Fruit fly (Drosophila melanogaster) whole organism, embryonic: ENCODE results near the gene CG3337.

Experiments
- ATbp ChIP-seq: fragments of 200-800 bp; sonication (Bioruptor generic); optimal IDR thresholded peaks from 2 replicates; lab custom pipeline; 2017; ENCODE audit warnings: missing biosample characterization, mild to moderate bottlenecking, missing genetic modification characterization, missing genetic modification reagents
- B-H2 ChIP-seq: fragments of 200-800 bp; sonication (Bioruptor generic); optimal IDR thresholded peaks from 2 replicates; lab custom pipeline; 2018; ENCODE audit warnings: missing biosample characterization, mild to moderate bottlenecking, missing genetic modification characterization
- BtbVII ChIP-seq: fragments of 200-800 bp; sonication (Bioruptor generic); optimal IDR thresholded peaks from 3 replicates; lab custom pipeline; 2017; ENCODE audit warnings: missing biosample characterization, mild to moderate bottlenecking, missing genetic modification characterization
- CG1024 ChIP-seq: fragments of 200-800 bp; sonication (Bioruptor generic); IDR thresholded peaks from 2 replicates; pipeline ENCODE4 v1.3.6; 2022; ENCODE audit warnings: missing biosample characterization, missing genetic modification characterization
- CG10462 ChIP-seq: fragments of 200-800 bp; sonication (Bioruptor generic); optimal IDR thresholded peaks from 2 replicates; lab custom pipeline; 2016; ENCODE audit warnings: missing biosample characterization, missing genetic modification characterization
- CG1603 ChIP-seq: fragments of 200-800 bp; sonication (Bioruptor generic); optimal IDR thresholded peaks from 2 replicates; lab custom pipeline; 2019; ENCODE audit warnings: missing biosample characterization, mild to moderate bottlenecking, missing genetic modification characterization, moderate library complexity
- CG2712 ChIP-seq: fragments of 200-800 bp; optimal IDR thresholded peaks from 3 replicates; lab custom pipeline; 2019; ENCODE audit warnings: missing biosample characterization, mild to moderate bottlenecking, missing genetic modification characterization, moderate library complexity
- CG31388 ChIP-seq: fragments of 200-800 bp; sonication (Bioruptor generic); optimal IDR thresholded peaks from 2 replicates; lab custom pipeline; 2016; ENCODE audit warnings: missing biosample characterization, missing genetic modification characterization
- CG32772 ChIP-seq: fragments of 200-800 bp; sonication (Bioruptor generic); IDR thresholded peaks from 2 replicates; pipeline ENCODE4 v1.3.6; 2022; ENCODE audit warnings: missing biosample characterization, missing genetic modification characterization
- CG4282 ChIP-seq: fragments of 200-800 bp; sonication (Bioruptor generic); optimal IDR thresholded peaks from 2 replicates; lab custom pipeline; 2016; ENCODE audit warnings: missing biosample characterization, missing genetic modification characterization
- CG7372 ChIP-seq: fragments of 200-800 bp; sonication (Bioruptor generic); IDR thresholded peaks from 2 replicates; pipeline ENCODE4 v1.3.6; 2022; ENCODE audit warnings: missing biosample characterization, missing genetic modification characterization
- Dip3 ChIP-seq: fragments of 200-800 bp; sonication (Bioruptor generic); optimal IDR thresholded peaks from 3 replicates; lab custom pipeline; 2016; ENCODE audit warnings: missing biosample characterization, missing genetic modification characterization
- HHEX ChIP-seq: fragments of 200-800 bp; sonication (Bioruptor generic); optimal IDR thresholded peaks from 3 replicates; lab custom pipeline; 2017; ENCODE audit warnings: missing biosample characterization, mild to moderate bottlenecking, missing genetic modification characterization, missing genetic modification reagents
- Jarid2 ChIP-seq: fragments of 200-800 bp; sonication (Bioruptor generic); optimal IDR thresholded peaks from 3 replicates; lab custom pipeline; 2017; ENCODE audit warnings: mild to moderate bottlenecking, missing biosample characterization, missing genetic modification reagents, missing genetic modification characterization
- Max ChIP-seq: fragments of 200-800 bp; sonication (Bioruptor generic); optimal IDR thresholded peaks from 2 replicates; lab custom pipeline; 2016; ENCODE audit warnings: missing biosample characterization, mild to moderate bottlenecking, missing genetic modification characterization
- Myb ChIP-seq: fragments of 200-800 bp; sonication (Bioruptor generic); optimal IDR thresholded peaks from 2 replicates; lab custom pipeline; 2016; ENCODE audit warnings: missing biosample characterization, missing genetic modification characterization
- Oli ChIP-seq: fragments of 200-800 bp; sonication (Bioruptor generic); optimal IDR thresholded peaks from 2 replicates; lab custom pipeline; 2018; ENCODE audit warnings: missing biosample characterization, mild to moderate bottlenecking, missing genetic modification characterization, moderate library complexity
- Taf1 ChIP-seq: fragments of 200-800 bp; sonication (Bioruptor generic); IDR thresholded peaks from 2 replicates; pipeline ENCODE4 v1.3.6; 2022; ENCODE audit warnings: missing biosample characterization, missing genetic modification characterization
- Tbp ChIP-seq: fragments of >200 bp; optimal IDR thresholded peaks from 2 replicates; lab custom pipeline; 2018; ENCODE audit warnings: missing biosample characterization, missing genetic modification characterization
- dan ChIP-seq: fragments of 200-800 bp; sonication (Bioruptor generic); IDR thresholded peaks from 2 replicates; pipeline ENCODE4 v1.3.6; 2022; ENCODE audit warnings: missing biosample characterization, missing genetic modification characterization
- dysf ChIP-seq: fragments of 200-800 bp; sonication (Bioruptor generic); IDR thresholded peaks from 3 replicates; pipeline ENCODE4 v1.3.6; 2022; ENCODE audit warnings: missing biosample characterization, missing genetic modification characterization
- gcm2 ChIP-seq: fragments of 200-800 bp; sonication (Bioruptor generic); optimal IDR thresholded peaks from 2 replicates; lab custom pipeline; 2016; ENCODE audit warnings: missing biosample characterization, missing genetic modification characterization
- pnt ChIP-seq: fragments of 200-800 bp; sonication (Bioruptor generic); optimal IDR thresholded peaks from 3 replicates; lab custom pipeline; 2016; ENCODE audit warnings: missing biosample characterization, missing genetic modification characterization
- ro ChIP-seq: fragments of 200-800 bp; sonication (Bioruptor generic); IDR thresholded peaks from 2 replicates; pipeline ENCODE4 v1.3.6; 2022; ENCODE audit warnings: missing biosample characterization, missing genetic modification characterization
- sr ChIP-seq: fragments of 200-800 bp; sonication (Bioruptor generic); IDR thresholded peaks from 3 replicates; pipeline ENCODE4 v1.3.6; 2022; ENCODE audit warnings: missing biosample characterization, missing genetic modification characterization

Gene CG3337

dm6 chr3R:21176663-21177145 is 46.7 kb downstream of the CG3337 start (continued):
- TF ChIP-seq Oli (tag; lab: Kevin White, UChicago): no peak
- TF ChIP-seq Jarid2 (GFP tag; lab: Kevin White, UChicago): no peak
- TF ChIP-seq sr (GFP tag; lab: Robert Waterston, UW): no peak
- peak; percentile 51; the same call in 2 of the 3 replicates for TF ChIP-seq dysf
- no peak for TF ChIP-seq gcm2 (GFP tag; lab: Kevin White, UChicago)
- TF ChIP-seq CG7372 (GFP tag; lab: Robert Waterston, UW): no peak
- peak; percentile 66 for TF ChIP-seq BtbVII
- TF ChIP-seq CG1603 (tag; lab: Kevin White, UChicago): no peak
- TF ChIP-seq Taf1 (GFP tag; lab: Robert Waterston, UW): no peak
- no peak for TF ChIP-seq pnt (GFP tag; lab: Kevin White, UChicago)
- TF ChIP-seq CG10462 (GFP tag; lab: Kevin White, UChicago): no peak
- TF ChIP-seq HHEX (GFP tag; lab: Kevin White, UChicago): peak; percentile 37
- no peak for TF ChIP-seq ro (GFP tag; lab: Robert Waterston, UW)
- no peak for TF ChIP-seq CG2712 (tag; lab: Kevin White, UChicago)
- TF ChIP-seq CG4282: no peak
- TF ChIP-seq CG1024 (GFP tag; lab: Robert Waterston, UW): no peak
- TF ChIP-seq Dip3 (GFP tag; lab: Kevin White, UChicago): no peak
- no peak for TF ChIP-seq CG31388 (GFP tag; lab: Kevin White, UChicago)
- TF ChIP-seq Tbp (GFP tag; lab: Kevin White, UChicago): no peak
- no peak for TF ChIP-seq B-H2 (GFP tag; lab: Kevin White, UChicago)
- TF ChIP-seq Myb (GFP tag; lab: Kevin White, UChicago): no peak
- TF ChIP-seq Max (GFP tag; lab: Kevin White, UChicago): no peak
- TF ChIP-seq CG32772: no peak
- TF ChIP-seq ATbp (GFP tag; lab: Kevin White, UChicago): peak; percentile 35
- TF ChIP-seq dan (GFP tag; lab: Robert Waterston, UW): no peak
- TF ChIP-seq, all 482 proteins: peak for 119
